Worm (Caenorhabditis elegans) whole organism, L1 larva: Measurements from ENCODE around the gene pqm-1.
A peak's percentile ranks its signal among the peaks of the same experiment; 100 is the strongest.

Experiments used
- C16A3.4 ChIP-seq: fragments of 150-350 bp; optimal IDR thresholded peaks from 2 replicates; lab custom pipeline; 2014; ENCODE audit warnings: missing biosample characterization, missing genetic modification characterization
- C34B4.2 ChIP-seq: sonication (generic microtip); optimal IDR thresholded peaks from 2 replicates; lab custom pipeline; 2017; ENCODE audit warnings: mild to moderate bottlenecking, missing genetic modification characterization, missing compliant biosample characterization
- F16B12.6 ChIP-seq: fragments of 150-350 bp; optimal IDR thresholded peaks from 2 replicates; lab custom pipeline; 2014; ENCODE audit warnings: missing biosample characterization, missing genetic modification characterization
- alr-1 ChIP-seq: fragments of 200-800 bp; sonication (Bioruptor generic); optimal IDR thresholded peaks from 2 replicates; lab custom pipeline; 2018; ENCODE audit warnings: borderline replicate concordance, mild to moderate bottlenecking, missing genetic modification characterization, missing compliant biosample characterization
- ama-1 ChIP-seq: fragments of 150-350 bp; optimal IDR thresholded peaks from 2 replicates; lab custom pipeline; 2014
- ceh-63 ChIP-seq: fragments of 200-800 bp; sonication (Bioruptor generic); optimal IDR thresholded peaks from 2 replicates; lab custom pipeline; 2018; ENCODE audit warnings: mild to moderate bottlenecking, missing genetic modification characterization, missing compliant biosample characterization
- ceh-82 ChIP-seq, 3 experiments: fragments of 150-350 bp in 1 of 3; sonication (generic microtip) in 2 of 3; optimal IDR thresholded peaks; 2 replicates each; lab custom pipeline; 2014 to 2017; ENCODE audit warnings: missing biosample characterization in 3 of 3, missing genetic modification characterization in 3 of 3
- ceh-88 ChIP-seq: fragments of 200-800 bp; sonication (Bioruptor generic); IDR thresholded peaks from 2 replicates; pipeline ENCODE4 v1.3.6; 2022; ENCODE audit warnings: missing genetic modification characterization, missing compliant biosample characterization
- ces-1 ChIP-seq: fragments of 150-350 bp; optimal IDR thresholded peaks from 2 replicates; lab custom pipeline; 2014; ENCODE audit warnings: missing biosample characterization, missing genetic modification reagents, missing genetic modification characterization
- dpl-1 ChIP-seq, 3 experiments: fragments of 150-350 bp in 2 of 3; sonication (generic microtip) in 1 of 3; optimal IDR thresholded peaks; 2 replicates each; lab custom pipeline; 2014 to 2017; ENCODE audit warnings: missing biosample characterization in 3 of 3, missing genetic modification characterization in 3 of 3, missing genetic modification reagents in 3 of 3
- dsc-1 ChIP-seq: sonication (generic microtip); optimal IDR thresholded peaks from 2 replicates; lab custom pipeline; 2016; ENCODE audit warnings: mild to moderate bottlenecking, missing genetic modification characterization, missing compliant biosample characterization
- egl-13 ChIP-seq: sonication (generic microtip); optimal IDR thresholded peaks from 2 replicates; lab custom pipeline; 2016; ENCODE audit warnings: missing genotype, missing genetic modification reagents, missing genetic modification characterization, missing compliant biosample characterization
- egl-27 ChIP-seq, 2 experiments: fragments of 150-350 bp in 1 of 2; sonication (generic microtip); optimal IDR thresholded peaks; 3 replicates each; lab custom pipeline; 2017 to 2018; ENCODE audit warnings: missing biosample characterization in 2 of 2, missing genetic modification characterization in 2 of 2, missing genetic modification reagents in 2 of 2
- elt-2 ChIP-seq: sonication (generic microtip); optimal IDR thresholded peaks from 2 replicates; lab custom pipeline; 2016; ENCODE audit warnings: missing genetic modification characterization, mild to moderate bottlenecking, inconsistent platforms, missing compliant biosample characterization, missing genetic modification reagents
- fkh-10 ChIP-seq: sonication (generic microtip); optimal IDR thresholded peaks from 2 replicates; lab custom pipeline; 2017; ENCODE audit warnings: missing biosample characterization, missing genetic modification reagents, missing genetic modification characterization
- fkh-4 ChIP-seq: sonication (generic microtip); optimal IDR thresholded peaks from 2 replicates; lab custom pipeline; 2016; ENCODE audit warnings: missing compliant biosample characterization, missing genetic modification characterization, borderline replicate concordance
- fkh-8 ChIP-seq: sonication (generic microtip); optimal IDR thresholded peaks from 2 replicates; lab custom pipeline; 2016; ENCODE audit warnings: mild to moderate bottlenecking, missing genetic modification characterization, missing compliant biosample characterization
- grh-1 ChIP-seq: fragments of 200-800 bp; sonication (Bioruptor generic); IDR thresholded peaks from 2 replicates; pipeline ENCODE4 v1.3.6; 2022; ENCODE audit warnings: missing genetic modification reagents, missing genetic modification characterization, missing compliant biosample characterization
- hlh-4 ChIP-seq: sonication (generic microtip); optimal IDR thresholded peaks from 2 replicates; lab custom pipeline; 2016; ENCODE audit warnings: mild to moderate bottlenecking, missing genetic modification characterization, missing compliant biosample characterization
- irx-1 ChIP-seq: sonication (generic microtip); optimal IDR thresholded peaks from 2 replicates; lab custom pipeline; 2016; ENCODE audit warnings: missing genetic modification characterization, missing compliant biosample characterization
- jun-1 ChIP-seq: fragments of 150-350 bp; optimal IDR thresholded peaks from 2 replicates; lab custom pipeline; 2014; ENCODE audit warnings: missing biosample characterization, missing genetic modification reagents, missing genetic modification characterization
- lin-13 ChIP-seq: fragments of 150-350 bp; optimal IDR thresholded peaks from 2 replicates; lab custom pipeline; 2014; ENCODE audit warnings: missing biosample characterization, missing genetic modification reagents, missing genetic modification characterization
- lin-14 ChIP-seq: fragments of 200-800 bp; sonication (Bioruptor generic); optimal IDR thresholded peaks from 2 replicates; lab custom pipeline; 2018; ENCODE audit warnings: mild to moderate bottlenecking, missing genetic modification characterization, moderate library complexity, missing compliant biosample characterization
- lin-39 ChIP-seq: fragments of 150-350 bp; optimal IDR thresholded peaks from 2 replicates; lab custom pipeline; 2014; ENCODE audit warnings: missing biosample characterization, missing genetic modification reagents, missing genetic modification characterization
- lsy-2 ChIP-seq, 2 experiments: fragments of 150-350 bp; optimal IDR thresholded peaks; 2 replicates each; lab custom pipeline; 2014; ENCODE audit warnings: missing biosample characterization in 2 of 2, missing genetic modification characterization in 2 of 2
- mab-9 ChIP-seq: fragments of 200-800 bp; sonication (Bioruptor generic); IDR thresholded peaks from 2 replicates; pipeline ENCODE4 v1.3.6; 2022; ENCODE audit warnings: missing genetic modification reagents, missing genetic modification characterization, missing compliant biosample characterization
- mep-1 ChIP-seq: fragments of 150-350 bp; optimal IDR thresholded peaks from 2 replicates; lab custom pipeline; 2014; ENCODE audit warnings: missing biosample characterization, missing genetic modification characterization
- nhr-11 ChIP-seq: fragments of 150-350 bp; optimal IDR thresholded peaks from 2 replicates; lab custom pipeline; 2014; ENCODE audit warnings: missing biosample characterization, missing genetic modification characterization
- nhr-19 ChIP-seq: fragments of 200-800 bp; sonication (Bioruptor generic); conservative IDR thresholded peaks from 2 replicates; pipeline ENCODE4 v1.3.6; 2022; ENCODE audit warnings: missing genetic modification characterization, missing compliant biosample characterization
- nhr-20 ChIP-seq: sonication (generic microtip); optimal IDR thresholded peaks from 2 replicates; lab custom pipeline; 2016; ENCODE audit warnings: mild to moderate bottlenecking, missing genetic modification characterization, missing compliant biosample characterization
- nhr-237 ChIP-seq: fragments of 150-350 bp; optimal IDR thresholded peaks from 2 replicates; lab custom pipeline; 2014; ENCODE audit warnings: missing biosample characterization, missing genetic modification characterization
- nhr-28 ChIP-seq: fragments of 150-350 bp; optimal IDR thresholded peaks from 2 replicates; lab custom pipeline; 2014; ENCODE audit warnings: missing biosample characterization, missing genetic modification characterization
- nhr-47 ChIP-seq: sonication (generic microtip); optimal IDR thresholded peaks from 2 replicates; lab custom pipeline; 2016; ENCODE audit warnings: mild to moderate bottlenecking, missing genetic modification characterization, moderate library complexity, missing compliant biosample characterization
- nhr-71 ChIP-seq: sonication (generic microtip); optimal IDR thresholded peaks from 2 replicates; lab custom pipeline; 2016; ENCODE audit warnings: mild to moderate bottlenecking, missing genetic modification characterization, moderate library complexity, missing compliant biosample characterization
- nhr-77 ChIP-seq: fragments of 150-350 bp; optimal IDR thresholded peaks from 2 replicates; lab custom pipeline; 2014; ENCODE audit warnings: missing biosample characterization, missing genetic modification characterization
- nhr-84 ChIP-seq: sonication (generic microtip); optimal IDR thresholded peaks from 2 replicates; lab custom pipeline; 2017; ENCODE audit warnings: missing biosample characterization, missing genetic modification characterization
- nhr-85 ChIP-seq: sonication (generic microtip); peaks from one replicate; lab custom pipeline; 2016; ENCODE audit warnings: missing genetic modification characterization, inconsistent platforms, missing compliant biosample characterization
- nhr-90 ChIP-seq: sonication (generic microtip); optimal IDR thresholded peaks from 2 replicates; lab custom pipeline; 2016; ENCODE audit warnings: mild to moderate bottlenecking, missing genetic modification characterization, missing compliant biosample characterization; ENCODE audit not compliant: poor library complexity
- pag-3 ChIP-seq: sonication (generic microtip); optimal IDR thresholded peaks from 2 replicates; lab custom pipeline; 2017; ENCODE audit warnings: missing genetic modification characterization, mild to moderate bottlenecking, missing compliant biosample characterization, antibody characterized with exemption, borderline replicate concordance; ENCODE audit not compliant: insufficient read depth
- pax-3 ChIP-seq: fragments of 200-800 bp; sonication (Bioruptor generic); optimal IDR thresholded peaks from 2 replicates; lab custom pipeline; 2018; ENCODE audit warnings: mild to moderate bottlenecking, missing genetic modification characterization, moderate library complexity, missing compliant biosample characterization
- pqm-1 ChIP-seq: sonication (generic microtip); optimal IDR thresholded peaks from 3 replicates; lab custom pipeline; 2017; ENCODE audit warnings: missing biosample characterization, missing genetic modification characterization
- rnt-1 ChIP-seq: sonication (generic microtip); optimal IDR thresholded peaks from 2 replicates; lab custom pipeline; 2016; ENCODE audit warnings: mild to moderate bottlenecking, missing genetic modification characterization, moderate library complexity, missing compliant biosample characterization
- skn-1 ChIP-seq: fragments of 150-350 bp; optimal IDR thresholded peaks from 2 replicates; lab custom pipeline; 2014; ENCODE audit warnings: missing biosample characterization, missing genetic modification characterization
- snpc-4 ChIP-seq: fragments of 150-350 bp; optimal IDR thresholded peaks from 2 replicates; lab custom pipeline; 2014; ENCODE audit warnings: missing biosample characterization, missing genetic modification characterization
- snu-23 ChIP-seq: sonication (generic microtip); optimal IDR thresholded peaks from 2 replicates; lab custom pipeline; 2016; ENCODE audit warnings: missing genetic modification characterization, missing compliant biosample characterization
- sptf-1 ChIP-seq: fragments of 150-350 bp; optimal IDR thresholded peaks from 2 replicates; lab custom pipeline; 2014; ENCODE audit warnings: missing biosample characterization, missing genetic modification characterization
- sup-37 ChIP-seq: fragments of 200-800 bp; sonication (Bioruptor generic); optimal IDR thresholded peaks from 2 replicates; lab custom pipeline; 2018; ENCODE audit warnings: mild to moderate bottlenecking, missing genetic modification characterization, missing compliant biosample characterization
- tbx-2 ChIP-seq: sonication (generic microtip); optimal IDR thresholded peaks from 2 replicates; lab custom pipeline; 2016; ENCODE audit warnings: missing genetic modification characterization, missing compliant biosample characterization
- unc-30 ChIP-seq: sonication (generic microtip); optimal IDR thresholded peaks from 2 replicates; lab custom pipeline; 2017; ENCODE audit warnings: missing biosample characterization, missing genetic modification characterization
- unc-62 ChIP-seq: fragments of 150-350 bp; optimal IDR thresholded peaks from 2 replicates; lab custom pipeline; 2014; ENCODE audit warnings: missing biosample characterization, missing genetic modification reagents, missing genetic modification characterization
- unc-86 ChIP-seq: sonication (generic microtip); optimal IDR thresholded peaks from 2 replicates; lab custom pipeline; 2016; ENCODE audit warnings: missing genetic modification characterization, missing compliant biosample characterization
- vab-15 ChIP-seq: sonication (generic microtip); optimal IDR thresholded peaks from 2 replicates; lab custom pipeline; 2017; ENCODE audit warnings: missing genotype, mild to moderate bottlenecking, missing genetic modification characterization, missing compliant biosample characterization
- zip-4 ChIP-seq: fragments of 200-800 bp; sonication (Bioruptor generic); optimal IDR thresholded peaks from 2 replicates; lab custom pipeline; 2018; ENCODE audit warnings: mild to moderate bottlenecking, missing genetic modification characterization, moderate library complexity, missing compliant biosample characterization

Gene pqm-1

DNA sequence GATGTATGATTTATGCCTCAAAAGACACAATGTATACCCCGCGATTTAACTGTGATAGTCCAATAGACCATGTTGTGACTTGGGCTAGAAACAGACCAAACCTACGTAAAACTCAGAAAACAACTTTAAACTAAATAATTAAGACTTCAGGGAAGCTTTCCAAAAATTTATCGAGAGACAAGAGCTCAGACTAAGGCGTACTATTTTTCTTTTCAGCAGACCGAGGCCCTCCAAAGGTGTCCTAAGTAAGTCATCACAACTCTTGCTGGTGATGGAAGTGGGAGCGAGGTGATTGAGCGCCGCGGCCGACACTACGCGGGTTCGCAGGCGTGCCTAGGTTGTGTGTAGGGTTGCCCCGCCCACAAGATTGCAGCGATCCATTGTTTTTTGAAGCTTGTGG lies 14.6 kb upstream of the pqm-1 start:
- TF ChIP-seq unc-86 (tag; lab: Kevin White, UChicago) (peak; percentile 55), hlh-4 (tag; lab: Kevin White, UChicago) (no peak), unc-30 (no peak), ces-1 (GFP tag; lab: Kevin White, UChicago) (no peak), fkh-4 (tag; lab: Kevin White, UChicago) (no peak), lin-14 (GFP tag; lab: Kevin White, UChicago) (peak; percentile 70), egl-27 (tag; optimal IDR thresholded peaks at IDR 0.05; lab: Kevin White, UChicago) (peak in 1 of 2 experiments; percentile 9), nhr-20 (tag; lab: Kevin White, UChicago) (peak; percentile 82), snpc-4 (tag; lab: Kevin White, UChicago) (peak; percentile 99), lsy-2 (tag; optimal IDR thresholded peaks at IDR 0.05; lab: Kevin White, UChicago) (peak; percentile 31 to 67), jun-1 (peak; percentile 7), ceh-63 (GFP tag; lab: Kevin White, UChicago) (no peak), nhr-19 (GFP tag; lab: Robert Waterston, UW) (peak; percentile 89), sptf-1 (tag; lab: Kevin White, UChicago) (no peak), nhr-71 (tag; lab: Kevin White, UChicago) (peak; percentile 91), lin-13 (no peak), dsc-1 (tag; lab: Kevin White, UChicago) (peak; percentile 90), pax-3 (tag; lab: Kevin White, UChicago) (peak; percentile 16), zip-4 (peak; percentile 57), sup-37 (GFP tag; lab: Kevin White, UChicago) (peak; percentile 80), fkh-8 (tag; lab: Kevin White, UChicago) (peak; percentile 14), nhr-90 (tag; lab: Kevin White, UChicago) (peak; percentile 92), C34B4.2 (no peak), nhr-47 (tag; lab: Kevin White, UChicago) (peak; percentile 89), dpl-1 (GFP tag; optimal IDR thresholded peaks at IDR 0.05; lab: Kevin White, UChicago) (peak; percentile 22 to 38 (median 31)), F16B12.6 (tag; lab: Kevin White, UChicago) (no peak), pqm-1 (no peak), vab-15 (tag; lab: Kevin White, UChicago) (no peak), C16A3.4 (tag; lab: Kevin White, UChicago) (peak; percentile 26), nhr-11 (tag; lab: Kevin White, UChicago) (no peak), ceh-88 (peak; percentile 42), mep-1 (tag; lab: Kevin White, UChicago) (peak; percentile 18), egl-13 (peak; percentile 50), pag-3 (tag; lab: Kevin White, UChicago) (no peak), irx-1 (tag; lab: Kevin White, UChicago) (peak; percentile 43), grh-1 (GFP tag; lab: Robert Waterston, UW) (peak; percentile 77), skn-1 (tag; lab: Kevin White, UChicago) (peak; percentile 16), snu-23 (GFP tag; lab: Kevin White, UChicago) (peak; percentile 84), nhr-85 (tag; lab: Kevin White, UChicago) (peak; percentile 95), lin-39 (tag; lab: Kevin White, UChicago) (peak; percentile 40), tbx-2 (tag; lab: Kevin White, UChicago) (peak; percentile 60), alr-1 (tag; lab: Kevin White, UChicago) (no peak), ama-1 (lab: Kevin White, UChicago) (peak; percentile 89), rnt-1 (tag; lab: Kevin White, UChicago) (peak; percentile 93), nhr-84 (no peak), unc-62 (no peak), elt-2 (peak; percentile 54), nhr-28 (no peak), nhr-77 (tag; lab: Kevin White, UChicago) (peak; percentile 59), ceh-82 (tag; optimal IDR thresholded peaks at IDR 0.05; lab: Kevin White, UChicago) (peak; percentile 34 to 69 (median 54)), mab-9 (GFP tag; lab: Robert Waterston, UW) (no peak), nhr-237 (tag; lab: Kevin White, UChicago) (no peak), fkh-10 (no peak)
